Worm (Caenorhabditis elegans) whole organism, young adult: ENCODE results near the gene F53E4.1.
A peak's percentile ranks its signal among the peaks of the same experiment; 100 is the strongest.

Source experiments
- B0261.1 ChIP-seq: sonication (generic microtip); optimal IDR thresholded peaks from 2 replicates; lab custom pipeline; 2016; ENCODE audit warnings: mild to moderate bottlenecking, missing genetic modification characterization, moderate library complexity, missing compliant biosample characterization
- C06A6.2 ChIP-seq: fragments of 200-800 bp; sonication (Bioruptor generic); conservative IDR thresholded peaks from 2 replicates; pipeline ENCODE4 v1.3.6; 2022; ENCODE audit warnings: missing genetic modification characterization, missing compliant biosample characterization
- F23B12.7 ChIP-seq: sonication (generic microtip); optimal IDR thresholded peaks from 2 replicates; lab custom pipeline; 2017; ENCODE audit warnings: missing genetic modification characterization, mild to moderate bottlenecking, missing compliant biosample characterization, antibody characterized with exemption, moderate library complexity; ENCODE audit not compliant: insufficient read depth
- F49E8.2 ChIP-seq: sonication (generic microtip); optimal IDR thresholded peaks from 3 replicates; lab custom pipeline; 2017; ENCODE audit warnings: missing genetic modification characterization, mild to moderate bottlenecking, missing compliant biosample characterization, antibody characterized with exemption, moderate library complexity; ENCODE audit not compliant: insufficient read depth
- F55B11.4 ChIP-seq: sonication (generic microtip); optimal IDR thresholded peaks from 2 replicates; lab custom pipeline; 2016; ENCODE audit warnings: missing compliant biosample characterization, missing genetic modification characterization, borderline replicate concordance; ENCODE audit not compliant: insufficient read depth
- F57A8.1 ChIP-seq: fragments of 200-800 bp; sonication (Bioruptor generic); optimal IDR thresholded peaks from 2 replicates; lab custom pipeline; 2018; ENCODE audit warnings: mild to moderate bottlenecking, missing genetic modification characterization, moderate library complexity, missing compliant biosample characterization
- K12H6.12 ChIP-seq: fragments of 200-800 bp; sonication (Bioruptor generic); optimal IDR thresholded peaks from 2 replicates; lab custom pipeline; 2018; ENCODE audit warnings: mild to moderate bottlenecking, missing genetic modification characterization, missing compliant biosample characterization
- T07F8.4 ChIP-seq: sonication (generic microtip); optimal IDR thresholded peaks from 2 replicates; lab custom pipeline; 2016; ENCODE audit warnings: mild to moderate bottlenecking, missing genetic modification characterization, moderate library complexity, missing compliant biosample characterization
- ZK185.1 ChIP-seq: sonication (generic microtip); optimal IDR thresholded peaks from 2 replicates; lab custom pipeline; 2016; ENCODE audit warnings: mild to moderate bottlenecking, missing genetic modification characterization, missing compliant biosample characterization; ENCODE audit not compliant: poor library complexity, severe bottlenecking
- akir-1 ChIP-seq: fragments of 200-800 bp; sonication (Bioruptor generic); optimal IDR thresholded peaks from 2 replicates; lab custom pipeline; 2018; ENCODE audit warnings: mild to moderate bottlenecking, missing genetic modification characterization, moderate library complexity, missing compliant biosample characterization
- ama-1 ChIP-seq, 3 experiments: fragments of 150-350 bp in 1 of 3; sonication (generic microtip) in 2 of 3; optimal IDR thresholded peaks; 2 replicates each; lab custom pipeline; 2014 to 2018; ENCODE audit warnings: missing biosample characterization in 2 of 3, missing genetic modification characterization in 2 of 3, missing genetic modification reagents in 2 of 3
- atf-7 ChIP-seq: sonication (generic microtip); optimal IDR thresholded peaks from 2 replicates; lab custom pipeline; 2017; ENCODE audit warnings: mild to moderate bottlenecking, missing genetic modification characterization, missing compliant biosample characterization
- athp-1 ChIP-seq: sonication (generic microtip); optimal IDR thresholded peaks from 2 replicates; lab custom pipeline; 2017; ENCODE audit warnings: mild to moderate bottlenecking, missing genetic modification characterization, missing compliant biosample characterization
- bed-2 ChIP-seq: fragments of 200-800 bp; sonication (Bioruptor generic); IDR thresholded peaks from 2 replicates; pipeline ENCODE4 v1.3.6; 2022; ENCODE audit warnings: missing genetic modification reagents, missing genetic modification characterization, missing compliant biosample characterization
- ccch-3 ChIP-seq: fragments of 200-800 bp; sonication (Bioruptor generic); optimal IDR thresholded peaks from 2 replicates; lab custom pipeline; 2018; ENCODE audit warnings: mild to moderate bottlenecking, missing genetic modification characterization, missing compliant biosample characterization
- cebp-1 ChIP-seq, 2 experiments: fragments of 200-800 bp in 1 of 2; sonication (Bioruptor generic) in 1 of 2; sonication (generic microtip) in 1 of 2; IDR thresholded peaks in 1 of 2; optimal IDR thresholded peaks in 1 of 2; 2 replicates each; pipeline versions ENCODE4 v1.3.6 to Lab custom; 2017 to 2022; ENCODE audit warnings: missing compliant biosample characterization in 2 of 2, missing genetic modification characterization in 2 of 2, mild to moderate bottlenecking in 1 of 2, missing genetic modification reagents in 1 of 2, moderate library complexity in 1 of 2
- cebp-2 ChIP-seq: fragments of 200-800 bp; sonication (Bioruptor generic); IDR thresholded peaks from 2 replicates; pipeline ENCODE4 v1.3.6; 2022; ENCODE audit warnings: missing genetic modification characterization, missing compliant biosample characterization
- ceh-27 ChIP-seq: fragments of 200-800 bp; sonication (Bioruptor generic); optimal IDR thresholded peaks from 2 replicates; lab custom pipeline; 2018; ENCODE audit warnings: mild to moderate bottlenecking, missing genetic modification characterization, moderate library complexity, missing compliant biosample characterization
- ceh-40 ChIP-seq: fragments of 200-800 bp; sonication (Bioruptor generic); IDR thresholded peaks from 2 replicates; pipeline ENCODE4 v1.3.6; 2022; ENCODE audit warnings: missing genetic modification characterization, missing compliant biosample characterization
- ceh-91 ChIP-seq: fragments of 200-800 bp; sonication (Bioruptor generic); IDR thresholded peaks from 2 replicates; pipeline ENCODE4 v1.3.6; 2022; ENCODE audit warnings: missing genetic modification reagents, missing genetic modification characterization, missing compliant biosample characterization
- chd-7 ChIP-seq: sonication (generic microtip); optimal IDR thresholded peaks from 2 replicates; lab custom pipeline; 2016; ENCODE audit warnings: mild to moderate bottlenecking, missing genetic modification characterization, moderate library complexity, missing compliant biosample characterization
- dox-1 ChIP-seq: fragments of 200-800 bp; sonication (Bioruptor generic); IDR thresholded peaks from 2 replicates; pipeline ENCODE4 v1.3.6; 2022; ENCODE audit warnings: missing genetic modification reagents, missing genetic modification characterization, missing compliant biosample characterization
- hmg-1.2 ChIP-seq: fragments of 200-800 bp; sonication (Bioruptor generic); IDR thresholded peaks from 2 replicates; pipeline ENCODE4 v1.3.6; 2022; ENCODE audit warnings: missing genetic modification reagents, missing genetic modification characterization, missing compliant biosample characterization
- let-607 ChIP-seq, 2 experiments: fragments of 200-800 bp in 1 of 2; sonication (Bioruptor generic) in 1 of 2; sonication (generic microtip) in 1 of 2; optimal IDR thresholded peaks; 2 replicates each; lab custom pipeline; 2016 to 2018; ENCODE audit warnings: mild to moderate bottlenecking in 2 of 2, missing compliant biosample characterization in 2 of 2, missing genetic modification characterization in 2 of 2, moderate library complexity in 2 of 2, missing genotype in 1 of 2
- lin-35 ChIP-seq, 3 experiments: fragments of 150-350 bp in 2 of 3; sonication (generic microtip) in 1 of 3; optimal IDR thresholded peaks; 2 replicates each; lab custom pipeline; 2014 to 2018; ENCODE audit warnings: missing biosample characterization in 3 of 3, missing genetic modification characterization in 3 of 3, missing genetic modification reagents in 3 of 3
- lin-40 ChIP-seq: sonication (generic microtip); optimal IDR thresholded peaks from 2 replicates; lab custom pipeline; 2016; ENCODE audit warnings: missing genetic modification characterization, mild to moderate bottlenecking, missing compliant biosample characterization, missing genotype, missing genetic modification reagents
- lir-1 ChIP-seq: fragments of 200-800 bp; sonication (Bioruptor generic); conservative IDR thresholded peaks from 2 replicates; pipeline ENCODE4 v1.3.6; 2022; ENCODE audit warnings: missing genetic modification reagents, missing genetic modification characterization, missing compliant biosample characterization
- lsl-1 ChIP-seq: fragments of 200-800 bp; sonication (Bioruptor generic); optimal IDR thresholded peaks from 2 replicates; lab custom pipeline; 2018; ENCODE audit warnings: mild to moderate bottlenecking, missing genetic modification characterization, moderate library complexity, missing compliant biosample characterization
- lsy-27 ChIP-seq: sonication (generic microtip); optimal IDR thresholded peaks from 2 replicates; lab custom pipeline; 2017; ENCODE audit warnings: missing genetic modification characterization, mild to moderate bottlenecking, missing compliant biosample characterization, antibody characterized with exemption, missing genotype, borderline replicate concordance; ENCODE audit not compliant: insufficient read depth
- madf-10 ChIP-seq: sonication (generic microtip); optimal IDR thresholded peaks from 2 replicates; lab custom pipeline; 2016; ENCODE audit warnings: mild to moderate bottlenecking, missing genetic modification characterization, missing compliant biosample characterization
- madf-6 ChIP-seq: fragments of 200-800 bp; sonication (Bioruptor generic); IDR thresholded peaks from 2 replicates; pipeline ENCODE4 v1.3.6; 2022; ENCODE audit warnings: missing genetic modification reagents, missing genetic modification characterization, missing compliant biosample characterization
- mcd-1 ChIP-seq: fragments of 200-800 bp; sonication (Bioruptor generic); IDR thresholded peaks from 2 replicates; pipeline ENCODE4 v1.3.6; 2022; ENCODE audit warnings: missing genetic modification reagents, missing genetic modification characterization, missing compliant biosample characterization
- nfyb-1 ChIP-seq: fragments of 200-800 bp; sonication (Bioruptor generic); IDR thresholded peaks from 2 replicates; pipeline ENCODE4 v1.3.6; 2022; ENCODE audit warnings: missing genetic modification reagents, missing genetic modification characterization, missing compliant biosample characterization
- nhr-120 ChIP-seq: fragments of 200-800 bp; sonication (Bioruptor generic); IDR thresholded peaks from 2 replicates; pipeline ENCODE4 v1.3.6; 2022; ENCODE audit warnings: missing genetic modification characterization, missing compliant biosample characterization
- nhr-80 ChIP-seq: sonication (generic microtip); optimal IDR thresholded peaks from 2 replicates; lab custom pipeline; 2016; ENCODE audit warnings: missing genetic modification characterization, missing compliant biosample characterization
- nhr-90 ChIP-seq: sonication (generic microtip); optimal IDR thresholded peaks from 2 replicates; lab custom pipeline; 2016; ENCODE audit warnings: missing genotype, mild to moderate bottlenecking, missing genetic modification characterization, missing compliant biosample characterization
- pbrm-1 ChIP-seq: fragments of 200-800 bp; sonication (Bioruptor generic); IDR thresholded peaks from 2 replicates; pipeline ENCODE4 v1.3.6; 2022; ENCODE audit warnings: missing genetic modification reagents, missing genetic modification characterization, missing compliant biosample characterization
- rcor-1 ChIP-seq: fragments of 200-800 bp; sonication (Bioruptor generic); IDR thresholded peaks from 2 replicates; pipeline ENCODE4 v1.3.6; 2022; ENCODE audit warnings: missing genetic modification reagents, missing genetic modification characterization, missing compliant biosample characterization
- repo-1 ChIP-seq: sonication (generic microtip); optimal IDR thresholded peaks from 2 replicates; lab custom pipeline; 2017; ENCODE audit warnings: mild to moderate bottlenecking, missing genetic modification characterization, missing compliant biosample characterization
- sptf-2 ChIP-seq: fragments of 200-800 bp; sonication (Bioruptor generic); optimal IDR thresholded peaks from 2 replicates; lab custom pipeline; 2018; ENCODE audit warnings: mild to moderate bottlenecking, missing genetic modification characterization, missing compliant biosample characterization
- tbx-9 ChIP-seq: sonication (generic microtip); optimal IDR thresholded peaks from 2 replicates; lab custom pipeline; 2016; ENCODE audit warnings: borderline replicate concordance, missing genetic modification characterization, inconsistent platforms, missing compliant biosample characterization
- tlf-1 ChIP-seq: fragments of 200-800 bp; sonication (Bioruptor generic); optimal IDR thresholded peaks from 2 replicates; lab custom pipeline; 2018; ENCODE audit warnings: mild to moderate bottlenecking, missing genetic modification characterization, missing compliant biosample characterization
- unc-62 ChIP-seq: fragments of 150-350 bp; optimal IDR thresholded peaks from 2 replicates; lab custom pipeline; 2014; ENCODE audit warnings: missing biosample characterization, missing genetic modification reagents, missing genetic modification characterization
- ztf-18 ChIP-seq: sonication (generic microtip); optimal IDR thresholded peaks from 2 replicates; lab custom pipeline; 2016; ENCODE audit warnings: missing genotype, mild to moderate bottlenecking, missing genetic modification characterization, missing compliant biosample characterization
- ztf-22 ChIP-seq: fragments of 200-800 bp; sonication (Bioruptor generic); optimal IDR thresholded peaks from 2 replicates; lab custom pipeline; 2018; ENCODE audit warnings: mild to moderate bottlenecking, missing genetic modification characterization, moderate library complexity, missing compliant biosample characterization
- ztf-3 ChIP-seq: fragments of 200-800 bp; sonication (Bioruptor generic); optimal IDR thresholded peaks from 2 replicates; lab custom pipeline; 2018; ENCODE audit warnings: mild to moderate bottlenecking, missing genetic modification characterization, missing compliant biosample characterization

F53E4.1 gene

ce11 chrV:15666718-15667117, 1.4 kb downstream of the F53E4.1 start:
- TF ChIP-seq nhr-80 (tag; lab: Kevin White, UChicago) (peak; percentile 96), lsy-27 (tag; lab: Kevin White, UChicago) (no peak), lir-1 (0 out of 2 replicates have a peak, but pooled peaks have one; percentile 11), ztf-3 (GFP tag; lab: Kevin White, UChicago) (no peak), T07F8.4 (tag; lab: Kevin White, UChicago) (no peak), F55B11.4 (tag; lab: Kevin White, UChicago) (no peak), F49E8.2 (no peak), ztf-18 (tag; lab: Kevin White, UChicago) (no peak), let-607 (tag; optimal IDR thresholded peaks at IDR 0.05; lab: Kevin White, UChicago) (peak in 1 of 2 experiments; percentile 63), nfyb-1 (0 out of 2 replicates have a peak, but pooled peaks have one; percentile 11), hmg-1.2 (no peak), C06A6.2 (no peak), B0261.1 (no peak), ccch-3 (no peak), cebp-1 (GFP tag; IDR thresholded peaks at IDR 0.05; lab: Robert Waterston, UW) (peak; percentile 47; the same call in 1 of the 2 replicates), cebp-1 (tag; optimal IDR thresholded peaks at IDR 0.05; lab: Kevin White, UChicago) (no peak), unc-62 (GFP tag; lab: Kevin White, UChicago) (peak; percentile 20), mcd-1 (no peak), dox-1 (GFP tag; lab: Robert Waterston, UW) (0 out of 2 replicates have a peak, but pooled peaks have one; percentile 49), nhr-90 (no peak), akir-1 (no peak), lin-35 (GFP tag; optimal IDR thresholded peaks at IDR 0.05; lab: Kevin White, UChicago) (no peak), ceh-91 (no peak), madf-10 (tag; lab: Kevin White, UChicago) (no peak), cebp-2 (no peak), F23B12.7 (tag; lab: Kevin White, UChicago) (no peak), athp-1 (no peak), rcor-1 (GFP tag; lab: Robert Waterston, UW) (no peak), tbx-9 (tag; lab: Kevin White, UChicago) (no peak), repo-1 (tag; lab: Kevin White, UChicago) (no peak), lsl-1 (GFP tag; lab: Kevin White, UChicago) (no peak), ceh-40 (GFP tag; lab: Robert Waterston, UW) (no peak), madf-6 (GFP tag; lab: Robert Waterston, UW) (no peak), chd-7 (tag; lab: Kevin White, UChicago) (no peak), nhr-120 (GFP tag; lab: Robert Waterston, UW) (no peak), sptf-2 (GFP tag; lab: Kevin White, UChicago) (no peak), atf-7 (peak; percentile 64), lin-40 (tag; lab: Kevin White, UChicago) (no peak), ZK185.1 (tag; lab: Kevin White, UChicago) (no peak), ztf-22 (GFP tag; lab: Kevin White, UChicago) (peak; percentile 46), pbrm-1 (no peak), tlf-1 (GFP tag; lab: Kevin White, UChicago) (no peak), ceh-27 (no peak), ama-1 (optimal IDR thresholded peaks at IDR 0.05; lab: Kevin White, UChicago) (no peak), ama-1 (GFP tag; optimal IDR thresholded peaks at IDR 0.05; lab: Kevin White, UChicago) (no peak), K12H6.12 (tag; lab: Kevin White, UChicago) (no peak), bed-2 (GFP tag; lab: Robert Waterston, UW) (no peak), F57A8.1 (GFP tag; lab: Kevin White, UChicago) (no peak)
